Worm (Caenorhabditis elegans): Measurements from ENCODE around the gene gst-23.

The gst-23 gene

ce11 chrV:3247515-3247914 is 4.4 kb downstream of the gst-23 start, which contains the start of gene srj-8:
srj-8 (plus strand) TSS chrV:3247815.
- TF ChIP-seq lin-15B (tag; optimal IDR thresholded peaks at IDR 0.05) (no peak), zag-1 (tag; optimal IDR thresholded peaks at IDR 0.05) (no peak), nhr-67 (tag; optimal IDR thresholded peaks at IDR 0.05) (no peak), fos-1 (tag; optimal IDR thresholded peaks at IDR 0.05) (no peak), nhr-237 (tag; optimal IDR thresholded peaks at IDR 0.05) (no peak), tbx-2 (tag; optimal IDR thresholded peaks at IDR 0.05) (no peak), ceh-28 (tag; optimal IDR thresholded peaks at IDR 0.05) (no peak), sea-2 (GFP tag; optimal IDR thresholded peaks at IDR 0.05) (no peak)

ce11 chrV:3250153-3250552 is 7.1 kb downstream of the gst-23 start, which contains the start of gene T28A11.13:
T28A11.13 (minus strand) TSS chrV:3250253.
- no peak for TF ChIP-seq pqm-1 (tag; optimal IDR thresholded peaks at IDR 0.05)
- TF ChIP-seq lin-15B (tag; optimal IDR thresholded peaks at IDR 0.05) = no peak
- TF ChIP-seq tbx-2 (tag; optimal IDR thresholded peaks at IDR 0.05) = no peak
- no peak for TF ChIP-seq zag-1 (tag; optimal IDR thresholded peaks at IDR 0.05)
- TF ChIP-seq mdl-1 (tag; optimal IDR thresholded peaks at IDR 0.05) = no peak
- no peak for TF ChIP-seq R02D3.7 (tag; optimal IDR thresholded peaks at IDR 0.05)
- no peak for TF ChIP-seq ZK546.5 (tag; optimal IDR thresholded peaks at IDR 0.05)
- no peak for TF ChIP-seq nfya-1 (tag; optimal IDR thresholded peaks at IDR 0.05; ENCODE audit: insufficient read depth)
- no peak for TF ChIP-seq ztf-11 (tag; optimal IDR thresholded peaks at IDR 0.05)
- no peak for TF ChIP-seq nhr-67 (tag; optimal IDR thresholded peaks at IDR 0.05)
- TF ChIP-seq ceh-28 (tag; optimal IDR thresholded peaks at IDR 0.05) = no peak
- TF ChIP-seq elt-2 (tag; optimal IDR thresholded peaks at IDR 0.05) = no peak
- no peak for TF ChIP-seq nhr-237 (tag; optimal IDR thresholded peaks at IDR 0.05)
- no peak for TF ChIP-seq egl-5 (tag; optimal IDR thresholded peaks at IDR 0.05)
- TF ChIP-seq elt-3 (tag; optimal IDR thresholded peaks at IDR 0.05) = no peak
- TF ChIP-seq snpc-4 (tag; optimal IDR thresholded peaks at IDR 0.05) = no peak
- no peak for TF ChIP-seq skn-1 (tag; optimal IDR thresholded peaks at IDR 0.05)
- TF ChIP-seq nhr-23 (tag; optimal IDR thresholded peaks at IDR 0.05) = no peak
- no peak for TF ChIP-seq lsy-12 (tag; optimal IDR thresholded peaks at IDR 0.05)

- TF ChIP-seq nhr-23 (tag; optimal IDR thresholded peaks at IDR 0.05) (no peak), skn-1 (tag; optimal IDR thresholded peaks at IDR 0.05) (no peak), ceh-16 (tag; optimal IDR thresholded peaks at IDR 0.05) (no peak), fkh-10 (GFP tag; optimal IDR thresholded peaks at IDR 0.05) (no peak), nhr-43 (tag; optimal IDR thresholded peaks at IDR 0.05; ENCODE audit: poor library complexity, severe bottlenecking) (no peak), nhr-28 (tag; optimal IDR thresholded peaks at IDR 0.05) (no peak), mdl-1 (tag; optimal IDR thresholded peaks at IDR 0.05) (no peak), hmg-11 (tag; optimal IDR thresholded peaks at IDR 0.05) (no peak), elt-3 (tag; optimal IDR thresholded peaks at IDR 0.05) (no peak), ceh-28 (tag; optimal IDR thresholded peaks at IDR 0.05) (no peak), nhr-67 (tag; optimal IDR thresholded peaks at IDR 0.05) (no peak), fos-1 (tag; optimal IDR thresholded peaks at IDR 0.05) (no peak), eor-1 (tag; optimal IDR thresholded peaks at IDR 0.05) (no peak), unc-39 (tag; optimal IDR thresholded peaks at IDR 0.05) (no peak), elt-2 (tag; optimal IDR thresholded peaks at IDR 0.05) (no peak), elt-1 (tag; optimal IDR thresholded peaks at IDR 0.05) (no peak), aly-2 (tag; optimal IDR thresholded peaks at IDR 0.05) (no peak), pha-4 (tag; optimal IDR thresholded peaks at IDR 0.05) (no peak), egl-5 (tag; optimal IDR thresholded peaks at IDR 0.05) (no peak)
Measured at ce11 chrV:3256051-3256450, 13.0 kb downstream of the gst-23 start, which contains the start of gene srt-63. srt-63 (minus strand) TSS chrV:3256151.

ce11 chrV:3256809-3257208 is 13.7 kb downstream of the gst-23 start:
- TF ChIP-seq jun-1 (tag; optimal IDR thresholded peaks at IDR 0.05) (no peak), ztf-11 (tag; optimal IDR thresholded peaks at IDR 0.05) (no peak), snpc-4 (tag; optimal IDR thresholded peaks at IDR 0.05) (no peak), nhr-12 (tag; optimal IDR thresholded peaks at IDR 0.05) (no peak), pqm-1 (tag; optimal IDR thresholded peaks at IDR 0.05) (no peak), unc-39 (tag; optimal IDR thresholded peaks at IDR 0.05) (no peak), daf-12 (tag; optimal IDR thresholded peaks at IDR 0.05) (no peak), tbx-2 (tag; optimal IDR thresholded peaks at IDR 0.05) (no peak), eor-1 (tag; optimal IDR thresholded peaks at IDR 0.05) (no peak), hmg-11 (tag; optimal IDR thresholded peaks at IDR 0.05) (no peak), aly-2 (tag; optimal IDR thresholded peaks at IDR 0.05) (no peak), nhr-67 (tag; optimal IDR thresholded peaks at IDR 0.05) (no peak), mdl-1 (tag; optimal IDR thresholded peaks at IDR 0.05) (no peak), ceh-16 (tag; optimal IDR thresholded peaks at IDR 0.05) (no peak), lin-39 (tag; optimal IDR thresholded peaks at IDR 0.05) (no peak), nhr-237 (tag; optimal IDR thresholded peaks at IDR 0.05) (no peak)
